Fruit fly (Drosophila melanogaster) S2 (cell line): ENCODE results near the gene pnt.

Source experiments
- CG8478 ChIP-seq: fragments of >200 bp; optimal IDR thresholded peaks from 2 replicates; lab custom pipeline; 2018
- CTCF ChIP-seq, 2 experiments: fragments of >200 bp; optimal IDR thresholded peaks; 2 replicates each; lab custom pipeline; 2018

DNA sequence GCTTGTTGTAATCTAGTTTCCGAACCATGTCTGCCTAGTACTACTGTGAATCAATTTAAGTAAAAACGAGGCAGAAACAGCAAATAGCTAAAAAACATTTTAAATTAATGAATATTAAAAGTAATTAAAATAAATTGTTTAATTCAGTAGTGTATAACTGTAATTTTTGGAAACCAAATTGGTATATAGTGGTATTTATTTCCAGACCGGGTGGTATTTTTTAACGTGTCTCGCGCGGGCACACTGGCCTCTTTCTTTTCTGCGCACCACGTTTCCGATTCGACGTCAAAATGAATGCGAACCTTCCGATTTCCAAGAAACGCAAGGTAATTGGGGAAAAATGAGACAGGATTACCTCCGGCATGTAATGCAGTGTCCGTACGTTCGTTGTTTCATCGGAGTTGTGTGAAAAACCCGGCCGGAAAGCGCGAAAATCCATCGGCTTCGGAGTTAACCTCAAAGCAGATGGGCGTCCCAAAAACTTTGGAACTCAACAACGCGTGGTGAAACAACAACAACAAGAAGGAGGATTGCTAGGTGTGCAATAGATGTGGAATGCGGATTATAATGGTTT, 12.7 kb upstream of the pnt start, which contains the start of gene RpS3:
- TF ChIP-seq CTCF (optimal IDR thresholded peaks at IDR 0.05; lab: Kevin White, UChicago), result peak in 1 of 2 experiments; percentile 26
- TF ChIP-seq CG8478 (lab: Kevin White, UChicago), result no peak
